Worm (Caenorhabditis elegans) whole organism, early embryonic: ENCODE results near the gene hrpl-1.

ENCODE experiments used
- ama-1 ChIP-seq: fragments of 150-350 bp; optimal IDR thresholded peaks from 2 replicates; lab custom pipeline; 2014
- flt-1 ChIP-seq: fragments of 200-800 bp; sonication (Bioruptor generic); IDR thresholded peaks from 2 replicates; pipeline ENCODE4 v1.3.6; 2022; ENCODE audit warnings: missing genetic modification characterization, missing compliant biosample characterization
- hmbx-1 ChIP-seq: sonication (generic microtip); optimal IDR thresholded peaks from 2 replicates; lab custom pipeline; 2016; ENCODE audit warnings: mild to moderate bottlenecking, missing genetic modification characterization, missing compliant biosample characterization
- hmg-4 ChIP-seq: fragments of 200-800 bp; sonication (Bioruptor generic); optimal IDR thresholded peaks from 2 replicates; lab custom pipeline; 2018; ENCODE audit warnings: mild to moderate bottlenecking, missing genetic modification characterization, missing compliant biosample characterization
- tbx-11 ChIP-seq: fragments of 200-800 bp; sonication (Bioruptor generic); IDR thresholded peaks from 2 replicates; pipeline ENCODE4 v1.3.6; 2022; ENCODE audit warnings: missing genetic modification characterization, missing compliant biosample characterization
- tbx-37 ChIP-seq: fragments of 200-800 bp; sonication (Bioruptor generic); conservative IDR thresholded peaks from 2 replicates; pipeline ENCODE4 v1.3.6; 2022; ENCODE audit warnings: missing genetic modification reagents, missing genetic modification characterization, missing compliant biosample characterization

DNA sequence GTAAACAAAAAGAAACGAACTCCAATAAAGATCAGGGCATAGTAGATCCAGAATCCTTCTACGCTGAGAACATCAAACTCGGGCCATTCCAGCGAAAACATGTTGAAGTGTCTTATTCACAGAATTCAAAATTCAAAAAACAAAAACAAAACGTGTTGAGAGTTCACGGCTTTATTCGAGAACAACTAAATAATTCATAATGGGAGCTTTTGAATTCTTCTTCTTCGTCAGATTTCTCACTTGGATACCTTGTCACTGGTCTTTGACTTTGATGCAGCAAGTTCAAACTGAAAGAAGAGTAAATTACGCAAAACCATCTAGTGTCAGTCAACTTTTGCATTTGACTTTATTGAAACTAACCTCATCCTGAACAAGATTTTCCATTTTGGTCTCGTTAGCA, 19.2 kb downstream of the hrpl-1 start, which contains the start of gene B0252.11:
- no peak for TF ChIP-seq tbx-11 (GFP tag; lab: Robert Waterston, UW)
- TF ChIP-seq ama-1 (lab: Kevin White, UChicago), result no peak
- no peak for TF ChIP-seq hmbx-1
- TF ChIP-seq flt-1, result no peak
- no peak for TF ChIP-seq tbx-37 (GFP tag; lab: Robert Waterston, UW)
- TF ChIP-seq hmg-4, result no peak
